Worm (Caenorhabditis elegans) whole organism, mixed stage, embryonic: ENCODE results near the gene srlf-29.
"Not testable (repeated sequence)": the region's sequence is repeated elsewhere in the genome, so short reads cannot be mapped to it uniquely, and the experiment has no call there.

Source experiments
- M03D4.4 ChIP-seq: sonication (generic microtip); optimal IDR thresholded peaks from 2 replicates; lab custom pipeline; 2017; ENCODE audit warnings: mild to moderate bottlenecking, missing genetic modification characterization, missing compliant biosample characterization
- bed-3 ChIP-seq: fragments of 200-800 bp; sonication (Bioruptor generic); optimal IDR thresholded peaks from 3 replicates; lab custom pipeline; 2018; ENCODE audit warnings: mild to moderate bottlenecking, missing genetic modification characterization, moderate library complexity, missing compliant biosample characterization
- blmp-1 ChIP-seq: fragments of 150-350 bp; optimal IDR thresholded peaks from 2 replicates; lab custom pipeline; 2014; ENCODE audit warnings: missing biosample characterization, missing genetic modification characterization
- ceh-39 ChIP-seq: fragments of 150-350 bp; optimal IDR thresholded peaks from 2 replicates; lab custom pipeline; 2014; ENCODE audit warnings: missing biosample characterization, missing genetic modification characterization
- ceh-43 ChIP-seq: fragments of 200-800 bp; sonication (Bioruptor generic); optimal IDR thresholded peaks from 2 replicates; lab custom pipeline; 2018; ENCODE audit warnings: mild to moderate bottlenecking, missing genetic modification characterization, moderate library complexity, missing compliant biosample characterization
- ceh-83 ChIP-seq: fragments of 200-800 bp; sonication (Bioruptor generic); optimal IDR thresholded peaks from 2 replicates; lab custom pipeline; 2018; ENCODE audit warnings: mild to moderate bottlenecking, missing genetic modification characterization, missing compliant biosample characterization
- ces-1 ChIP-seq: fragments of 150-350 bp; optimal IDR thresholded peaks from 2 replicates; lab custom pipeline; 2014; ENCODE audit warnings: missing biosample characterization, missing genetic modification reagents, missing genetic modification characterization
- cnd-1 ChIP-seq: fragments of 200-800 bp; sonication (Bioruptor generic); optimal IDR thresholded peaks from 2 replicates; lab custom pipeline; 2018; ENCODE audit warnings: mild to moderate bottlenecking, missing genetic modification characterization, missing compliant biosample characterization
- drap-1 ChIP-seq: fragments of 200-800 bp; sonication (Bioruptor generic); optimal IDR thresholded peaks from 3 replicates; lab custom pipeline; 2018; ENCODE audit warnings: mild to moderate bottlenecking, missing genetic modification characterization, missing compliant biosample characterization
- elt-3 ChIP-seq: fragments of 150-350 bp; optimal IDR thresholded peaks from 2 replicates; lab custom pipeline; 2014; ENCODE audit warnings: missing biosample characterization, missing genetic modification characterization
- ham-2 ChIP-seq: fragments of 200-800 bp; sonication (Bioruptor generic); optimal IDR thresholded peaks from 2 replicates; lab custom pipeline; 2018; ENCODE audit warnings: mild to moderate bottlenecking, missing genetic modification characterization, missing compliant biosample characterization
- lin-13 ChIP-seq: fragments of 150-350 bp; optimal IDR thresholded peaks from 2 replicates; lab custom pipeline; 2014; ENCODE audit warnings: missing biosample characterization, missing genetic modification characterization
- lin-32 ChIP-seq: fragments of 200-800 bp; sonication (Bioruptor generic); optimal IDR thresholded peaks from 2 replicates; lab custom pipeline; 2018; ENCODE audit warnings: mild to moderate bottlenecking, missing genetic modification characterization, missing compliant biosample characterization
- lsy-2 ChIP-seq: fragments of 150-350 bp; optimal IDR thresholded peaks from 2 replicates; lab custom pipeline; 2014; ENCODE audit warnings: missing biosample characterization, missing genetic modification characterization
- mab-5 ChIP-seq: fragments of 150-350 bp; optimal IDR thresholded peaks from 2 replicates; lab custom pipeline; 2014; ENCODE audit warnings: missing biosample characterization, missing genetic modification characterization
- mep-1 ChIP-seq: fragments of 150-350 bp; optimal IDR thresholded peaks from 2 replicates; lab custom pipeline; 2017; ENCODE audit warnings: missing biosample characterization, missing genetic modification reagents, missing genetic modification characterization, inconsistent platforms
- mls-2 ChIP-seq: sonication (generic microtip); optimal IDR thresholded peaks from 2 replicates; lab custom pipeline; 2016; ENCODE audit warnings: mild to moderate bottlenecking, missing genetic modification characterization, moderate library complexity, missing compliant biosample characterization
- nhr-12 ChIP-seq: fragments of 150-350 bp; optimal IDR thresholded peaks from 2 replicates; lab custom pipeline; 2014; ENCODE audit warnings: missing biosample characterization, missing genetic modification characterization
- nhr-2 ChIP-seq: fragments of 150-350 bp; optimal IDR thresholded peaks from 2 replicates; lab custom pipeline; 2014; ENCODE audit warnings: missing biosample characterization, missing genetic modification characterization
- nhr-237 ChIP-seq: fragments of 150-350 bp; optimal IDR thresholded peaks from 2 replicates; lab custom pipeline; 2014; ENCODE audit warnings: missing biosample characterization, missing genetic modification characterization
- nhr-28 ChIP-seq: fragments of 150-350 bp; optimal IDR thresholded peaks from 2 replicates; lab custom pipeline; 2014; ENCODE audit warnings: missing biosample characterization, missing genetic modification characterization
- nhr-76 ChIP-seq: sonication (generic microtip); optimal IDR thresholded peaks from 2 replicates; lab custom pipeline; 2017; ENCODE audit warnings: missing biosample characterization, missing genetic modification characterization
- pha-4 ChIP-seq: fragments of 150-350 bp; optimal IDR thresholded peaks from 2 replicates; lab custom pipeline; 2018; ENCODE audit warnings: missing biosample characterization, missing genetic modification reagents, missing genetic modification characterization
- sem-2 ChIP-seq: fragments of 200-800 bp; sonication (Bioruptor generic); optimal IDR thresholded peaks from 2 replicates; lab custom pipeline; 2018; ENCODE audit warnings: mild to moderate bottlenecking, missing genetic modification characterization, missing compliant biosample characterization
- snpc-4 ChIP-seq: fragments of 150-350 bp; optimal IDR thresholded peaks from 2 replicates; lab custom pipeline; 2014; ENCODE audit warnings: missing biosample characterization, missing genetic modification characterization
- tbx-8 ChIP-seq: fragments of 200-800 bp; sonication (Bioruptor generic); optimal IDR thresholded peaks from 2 replicates; lab custom pipeline; 2018; ENCODE audit warnings: mild to moderate bottlenecking, missing genetic modification characterization, moderate library complexity, missing compliant biosample characterization
- unc-120 ChIP-seq: sonication (generic microtip); optimal IDR thresholded peaks from 2 replicates; lab custom pipeline; 2017; ENCODE audit warnings: missing genetic modification characterization, missing compliant biosample characterization; ENCODE audit not compliant: poor library complexity, severe bottlenecking
- unc-39 ChIP-seq: fragments of 150-350 bp; optimal IDR thresholded peaks from 2 replicates; lab custom pipeline; 2014; ENCODE audit warnings: missing biosample characterization, missing genetic modification characterization
- unc-62 ChIP-seq: fragments of 150-350 bp; optimal IDR thresholded peaks from 2 replicates; lab custom pipeline; 2014; ENCODE audit warnings: missing biosample characterization, missing genetic modification reagents, missing genetic modification characterization
- zip-8 ChIP-seq: fragments of 150-350 bp; optimal IDR thresholded peaks from 2 replicates; lab custom pipeline; 2014; ENCODE audit warnings: missing biosample characterization, missing genetic modification characterization
- ztf-11 ChIP-seq: fragments of 150-350 bp; optimal IDR thresholded peaks from 2 replicates; lab custom pipeline; 2014; ENCODE audit warnings: missing biosample characterization, missing genetic modification characterization

The srlf-29 gene

ce11 chrII:1660888-1661287, 5.2 kb upstream of the srlf-29 start, which contains the start of gene ZC204.13:
ZC204.13 (minus strand) TSS chrII:1660988.
- TF ChIP-seq pha-4 (tag; lab: Kevin White, UChicago); lin-13 (tag; lab: Kevin White, UChicago); sem-2 (GFP tag; lab: Kevin White, UChicago): not testable (repeated sequence)
- TF ChIP-seq, all 35 proteins: peak for 0; not testable (repeated sequence) for 35

ce11 chrII:1662881-1663280, 3.2 kb upstream of the srlf-29 start, which contains the start of gene ZC204.14:
ZC204.14 (minus strand) TSS chrII:1662949.
- TF ChIP-seq elt-3 (no peak), nhr-76 (tag; lab: Kevin White, UChicago) (no peak), ceh-83 (GFP tag; lab: Kevin White, UChicago) (no peak), mls-2 (tag; lab: Kevin White, UChicago) (no peak), drap-1 (GFP tag; lab: Kevin White, UChicago) (no peak), ceh-43 (GFP tag; lab: Kevin White, UChicago) (no peak), tbx-8 (GFP tag; lab: Kevin White, UChicago) (no peak), ceh-39 (no peak), bed-3 (GFP tag; lab: Kevin White, UChicago) (no peak), pha-4 (tag; lab: Kevin White, UChicago) (no peak), nhr-28 (tag; lab: Kevin White, UChicago) (no peak), nhr-2 (tag; lab: Kevin White, UChicago) (no peak), cnd-1 (tag; lab: Kevin White, UChicago) (no peak), mab-5 (tag; lab: Kevin White, UChicago) (no peak), M03D4.4 (tag; lab: Kevin White, UChicago) (no peak), ztf-11 (no peak), zip-8 (no peak), ces-1 (GFP tag; lab: Kevin White, UChicago) (no peak), ham-2 (GFP tag; lab: Kevin White, UChicago) (no peak)
- TF ChIP-seq, all 35 proteins: peak for 0

ce11 chrII:1663516-1663915, 2.6 kb upstream of the srlf-29 start, which contains the start of gene duxl-1:
duxl-1 (plus strand) TSS chrII:1663699.
- TF ChIP-seq mep-1 (tag; lab: Kevin White, UChicago) (peak; percentile 10), drap-1 (GFP tag; lab: Kevin White, UChicago) (no peak), nhr-12 (no peak), cnd-1 (tag; lab: Kevin White, UChicago) (peak; percentile 21), lin-32 (GFP tag; lab: Kevin White, UChicago) (no peak), snpc-4 (tag; lab: Kevin White, UChicago) (no peak), nhr-28 (tag; lab: Kevin White, UChicago) (no peak), ceh-39 (peak; percentile 93), pha-4 (tag; lab: Kevin White, UChicago) (peak; percentile 31), ham-2 (GFP tag; lab: Kevin White, UChicago) (no peak), ztf-11 (peak; percentile 45), zip-8 (peak; percentile 8)
- TF ChIP-seq, all 35 proteins: peak for 6

ce11 chrII:1668913-1669312, 2.8 kb downstream of the srlf-29 start, which contains the start of gene srw-97:
srw-97 (minus strand) TSS chrII:1669013.
- TF ChIP-seq lin-32 (GFP tag; lab: Kevin White, UChicago) = no peak
- no peak for TF ChIP-seq ces-1 (GFP tag; lab: Kevin White, UChicago)
- no peak for TF ChIP-seq ham-2 (GFP tag; lab: Kevin White, UChicago)
- no peak for TF ChIP-seq ceh-43 (GFP tag; lab: Kevin White, UChicago)
- no peak for TF ChIP-seq elt-3
- TF ChIP-seq cnd-1 (tag; lab: Kevin White, UChicago) = no peak
- TF ChIP-seq unc-62 = no peak
- no peak for TF ChIP-seq nhr-76 (tag; lab: Kevin White, UChicago)
- TF ChIP-seq nhr-28 (tag; lab: Kevin White, UChicago) = no peak
- TF ChIP-seq nhr-237 = no peak
- TF ChIP-seq nhr-12 = no peak
- no peak for TF ChIP-seq pha-4 (tag; lab: Kevin White, UChicago)
- no peak for TF ChIP-seq mab-5 (tag; lab: Kevin White, UChicago)
- no peak for TF ChIP-seq ceh-83 (GFP tag; lab: Kevin White, UChicago)
- no peak for TF ChIP-seq unc-39 (tag; lab: Kevin White, UChicago)

ce11 chrII:1670260-1670879, 4.2 kb downstream of the srlf-29 start, which contains the start of gene nhx-6:
nhx-6 (plus strand) TSS chrII:1670829.
- TF ChIP-seq drap-1 (GFP tag; lab: Kevin White, UChicago) (no peak), ceh-39 (no peak), lsy-2 (tag; lab: Kevin White, UChicago) (no peak), snpc-4 (tag; lab: Kevin White, UChicago) (no peak), unc-120 (no peak), M03D4.4 (tag; lab: Kevin White, UChicago) (no peak), unc-62 (no peak), cnd-1 (tag; lab: Kevin White, UChicago) (no peak), zip-8 (no peak), mls-2 (tag; lab: Kevin White, UChicago) (no peak), ces-1 (GFP tag; lab: Kevin White, UChicago) (no peak), lin-32 (GFP tag; lab: Kevin White, UChicago) (no peak), nhr-237 (no peak), nhr-2 (tag; lab: Kevin White, UChicago) (no peak), blmp-1 (tag; lab: Kevin White, UChicago) (no peak), sem-2 (GFP tag; lab: Kevin White, UChicago) (no peak)
